Fruit fly (Drosophila melanogaster) Kc167 (cell line): ENCODE measurements around the gene CG14770.

Experiments
- psq ChIP-seq: fragments of >200 bp; optimal IDR thresholded peaks from 2 replicates; lab custom pipeline; 2017; ENCODE audit warnings: missing external identifiers
- ttk ChIP-seq: sonication (Bioruptor generic); optimal IDR thresholded peaks from 2 replicates; lab custom pipeline; 2017; ENCODE audit warnings: missing external identifiers

DNA sequence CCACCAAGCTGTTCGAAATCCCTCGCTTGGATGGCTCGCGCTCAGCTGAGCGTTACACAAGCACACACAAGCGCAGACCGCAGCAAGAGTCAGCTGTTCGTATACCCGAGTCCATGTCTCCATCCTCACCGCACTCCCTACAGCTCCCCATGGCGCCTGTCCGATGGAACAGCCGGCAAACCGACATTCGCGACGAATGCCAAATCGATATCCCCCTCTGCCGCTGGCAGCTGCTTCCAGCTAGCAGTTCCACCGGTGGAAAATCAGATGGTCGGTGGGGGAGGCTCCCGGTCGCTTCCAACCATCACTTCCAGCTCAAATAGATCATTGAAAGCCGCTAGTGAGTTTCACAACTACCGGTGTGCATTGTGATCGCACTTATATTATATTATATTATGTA, 41.3 kb downstream of the CG14770 start:
- TF ChIP-seq psq (lab: Kevin White, UChicago) = no peak
- no peak for TF ChIP-seq ttk
